Fruit fly (Drosophila melanogaster): Measurements from ENCODE around the gene CG42371.
A peak's percentile ranks its signal among the peaks of the same experiment; 100 is the strongest.

The CG42371 gene

DNA sequence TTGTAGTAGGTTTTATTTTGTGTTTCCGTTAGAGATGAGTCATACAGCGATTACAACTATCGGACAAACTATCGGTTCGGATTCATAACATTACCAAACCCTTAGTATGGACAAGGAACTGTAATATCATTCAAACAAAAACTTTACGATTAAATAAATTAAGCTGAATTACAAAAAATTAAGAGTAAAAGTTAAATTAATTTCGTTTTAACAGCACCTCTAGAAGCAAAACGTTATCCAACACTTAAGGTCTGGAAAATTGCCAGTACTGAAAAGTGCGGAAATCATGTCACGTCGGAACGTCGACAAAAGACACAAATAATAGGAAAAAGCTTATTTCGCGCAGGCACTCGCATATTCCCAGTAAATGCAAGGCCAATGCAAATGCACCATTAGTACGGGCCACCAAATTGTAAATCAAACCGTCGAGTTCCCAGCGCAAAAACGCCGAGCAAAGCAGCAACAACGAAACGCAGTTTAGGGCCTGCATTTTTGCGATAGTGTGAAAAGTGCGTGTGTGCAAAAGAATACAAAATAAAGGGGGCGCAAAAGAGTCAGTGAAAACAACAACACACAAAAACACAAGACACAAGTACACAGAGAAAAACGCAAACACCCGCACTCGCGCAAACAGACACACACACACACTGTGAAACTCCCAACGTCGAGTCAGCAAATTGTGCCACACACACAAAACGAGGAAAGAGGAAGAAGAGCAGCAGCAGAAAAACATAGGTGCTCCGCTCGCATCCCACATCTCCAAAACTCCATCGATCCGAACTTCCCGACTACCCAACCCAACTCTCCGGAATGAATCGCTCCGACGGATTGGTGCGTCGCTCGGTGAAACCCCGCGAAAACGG lies 9.4 kb upstream of the CG42371 start, which contains the start of the genes CG15387 and sau (continued):
- TF ChIP-seq Vsx1 (GFP tag; optimal IDR thresholded peaks at IDR 0.05) (peak; percentile 76), Dp (GFP tag; optimal IDR thresholded peaks at IDR 0.05) (peak; percentile 16), exex (tag; optimal IDR thresholded peaks at IDR 0.05) (peak; percentile 73), prd (optimal IDR thresholded peaks at IDR 0.05) (no peak), prd (GFP tag; IDR thresholded peaks at IDR 0.05) (peak; percentile 88), zfh2 (GFP tag; optimal IDR thresholded peaks at IDR 0.05) (peak; percentile 93), HLH4C (GFP tag; IDR thresholded peaks at IDR 0.05; ENCODE audit: partially characterized antibody) (peak; percentile 89), stwl (tag; optimal IDR thresholded peaks at IDR 0.05) (peak; percentile 93), disco-r (GFP tag; optimal IDR thresholded peaks at IDR 0.05) (peak; percentile 84), CG34376 (GFP tag; optimal IDR thresholded peaks at IDR 0.05) (peak; percentile 77), CG10366 (GFP tag; IDR thresholded peaks at IDR 0.05) (peak; percentile 80), CG10462 (GFP tag; optimal IDR thresholded peaks at IDR 0.05) (peak; percentile 73), Hr51 (GFP tag; optimal IDR thresholded peaks at IDR 0.05) (peak; percentile 84 to 85), crol (GFP tag; IDR thresholded peaks at IDR 0.05) (no peak), CG4360 (GFP tag; IDR thresholded peaks at IDR 0.05) (peak; percentile 38), corto (GFP tag; optimal IDR thresholded peaks at IDR 0.05) (peak; percentile 82), CG5245 (GFP tag; optimal IDR thresholded peaks at IDR 0.05) (peak; percentile 71), schlank (tag; optimal IDR thresholded peaks at IDR 0.05) (peak; percentile 72), CG6654 (GFP tag; optimal IDR thresholded peaks at IDR 0.05) (peak; percentile 57), jing (GFP tag; optimal IDR thresholded peaks at IDR 0.05) (peak; percentile 9), CG15696 (tag; optimal IDR thresholded peaks at IDR 0.05) (peak; percentile 86), sna (GFP tag; IDR thresholded peaks at IDR 0.05; ENCODE audit: partially characterized antibody) (peak; percentile 94), CG30403 (GFP tag; optimal IDR thresholded peaks at IDR 0.05) (peak; percentile 94), otp (GFP tag; IDR thresholded peaks at IDR 0.05) (peak; percentile 78), tx (GFP tag; optimal IDR thresholded peaks at IDR 0.05) (peak; percentile 91), ssp (GFP tag; IDR thresholded peaks at IDR 0.05) (peak; percentile 74), CG42726 (GFP tag; IDR thresholded peaks at IDR 0.05; ENCODE audit: partially characterized antibody) (peak; percentile 70; the same call in 1 of the 2 replicates), vnd (GFP tag; IDR thresholded peaks at IDR 0.05; ENCODE audit: partially characterized antibody) (peak; percentile 92), CG1647 (GFP tag; optimal IDR thresholded peaks at IDR 0.05) (peak; percentile 72), CG12299 (tag; optimal IDR thresholded peaks at IDR 0.05) (peak; percentile 86), fd3F (GFP tag; optimal IDR thresholded peaks at IDR 0.05) (peak; percentile 72), rib (GFP tag; IDR thresholded peaks at IDR 0.05) (peak; percentile 75), CG17328 (GFP tag; IDR thresholded peaks at IDR 0.05) (peak; percentile 76), cg (GFP tag; optimal IDR thresholded peaks at IDR 0.05) (peak; percentile 73), CG8089 (GFP tag; optimal IDR thresholded peaks at IDR 0.05) (peak; percentile 83), CG16815 (GFP tag; optimal IDR thresholded peaks at IDR 0.05) (peak; percentile 70), CG6175 (GFP tag; IDR thresholded peaks at IDR 0.05) (peak; percentile 11; the same call in 1 of the 3 replicates), HLH54F (GFP tag; optimal IDR thresholded peaks at IDR 0.05) (peak; percentile 93), Sox100B (GFP tag; optimal IDR thresholded peaks at IDR 0.05) (peak; percentile 88), kay (GFP tag; optimal IDR thresholded peaks at IDR 0.05) (peak; percentile 89), slou (GFP tag; optimal IDR thresholded peaks at IDR 0.05) (peak; percentile 88), CG1233 (GFP tag; optimal IDR thresholded peaks at IDR 0.05) (peak; percentile 82), CG2129 (GFP tag; IDR thresholded peaks at IDR 0.05; ENCODE audit: partially characterized antibody) (peak; percentile 89), CG13424 (tag; optimal IDR thresholded peaks at IDR 0.05) (peak; percentile 90), Bteb2 (GFP tag; optimal IDR thresholded peaks at IDR 0.05) (peak; percentile 91), dati (GFP tag; IDR thresholded peaks at IDR 0.05) (0 out of 2 replicates have a peak, but pooled peaks have one; percentile 29), CG9215 (GFP tag; IDR thresholded peaks at IDR 0.05) (peak; percentile 77), ewg (GFP tag; optimal IDR thresholded peaks at IDR 0.05) (peak; percentile 84)

All from whole organism, embryonic.